Worm (Caenorhabditis elegans) whole organism, L1 larva: Measurements from ENCODE around the gene wdr-83.

Experiments
- C04F5.9 ChIP-seq: sonication (generic microtip); optimal IDR thresholded peaks from 2 replicates; lab custom pipeline; 2016; ENCODE audit warnings: missing genetic modification characterization, missing compliant biosample characterization
- F16B12.6 ChIP-seq: fragments of 150-350 bp; optimal IDR thresholded peaks from 2 replicates; lab custom pipeline; 2014; ENCODE audit warnings: missing biosample characterization, missing genetic modification characterization
- aha-1 ChIP-seq: fragments of 150-350 bp; optimal IDR thresholded peaks from 2 replicates; lab custom pipeline; 2014; ENCODE audit warnings: missing biosample characterization, missing genetic modification characterization
- alr-1 ChIP-seq: fragments of 200-800 bp; sonication (Bioruptor generic); optimal IDR thresholded peaks from 2 replicates; lab custom pipeline; 2018; ENCODE audit warnings: borderline replicate concordance, mild to moderate bottlenecking, missing genetic modification characterization, missing compliant biosample characterization
- aly-2 ChIP-seq: fragments of 150-350 bp; optimal IDR thresholded peaks from 2 replicates; lab custom pipeline; 2014; ENCODE audit warnings: missing biosample characterization, missing genetic modification characterization
- ceh-63 ChIP-seq: fragments of 200-800 bp; sonication (Bioruptor generic); optimal IDR thresholded peaks from 2 replicates; lab custom pipeline; 2018; ENCODE audit warnings: mild to moderate bottlenecking, missing genetic modification characterization, missing compliant biosample characterization
- ceh-8 ChIP-seq: fragments of 200-800 bp; sonication (Bioruptor generic); optimal IDR thresholded peaks from 2 replicates; lab custom pipeline; 2018; ENCODE audit warnings: mild to moderate bottlenecking, missing genetic modification characterization, moderate library complexity, missing compliant biosample characterization
- ceh-82 ChIP-seq, 3 experiments: fragments of 150-350 bp in 1 of 3; sonication (generic microtip) in 2 of 3; optimal IDR thresholded peaks; 2 replicates each; lab custom pipeline; 2014 to 2017; ENCODE audit warnings: missing biosample characterization in 3 of 3, missing genetic modification characterization in 3 of 3
- ceh-88 ChIP-seq: fragments of 200-800 bp; sonication (Bioruptor generic); IDR thresholded peaks from 2 replicates; pipeline ENCODE4 v1.3.6; 2022; ENCODE audit warnings: missing genetic modification characterization, missing compliant biosample characterization
- ceh-90 ChIP-seq: sonication (generic microtip); optimal IDR thresholded peaks from 2 replicates; lab custom pipeline; 2016; ENCODE audit warnings: missing genetic modification characterization, missing compliant biosample characterization
- ces-1 ChIP-seq: fragments of 150-350 bp; optimal IDR thresholded peaks from 2 replicates; lab custom pipeline; 2014; ENCODE audit warnings: missing biosample characterization, missing genetic modification reagents, missing genetic modification characterization
- dpl-1 ChIP-seq, 3 experiments: fragments of 150-350 bp in 2 of 3; sonication (generic microtip) in 1 of 3; optimal IDR thresholded peaks; 2 replicates each; lab custom pipeline; 2014 to 2017; ENCODE audit warnings: missing biosample characterization in 3 of 3, missing genetic modification characterization in 3 of 3, missing genetic modification reagents in 3 of 3
- efl-1 ChIP-seq, 4 experiments: fragments of 150-350 bp; optimal IDR thresholded peaks in 3 of 4; peaks in 1 of 4; 1 replicate in 1 of 4; 2 replicates in 3 of 4; lab custom pipeline; 2014; ENCODE audit warnings: missing biosample characterization in 2 of 4, missing genetic modification characterization in 2 of 4, missing genetic modification reagents in 2 of 4
- efl-3 ChIP-seq: fragments of 200-800 bp; sonication (Bioruptor generic); optimal IDR thresholded peaks from 2 replicates; lab custom pipeline; 2018; ENCODE audit warnings: mild to moderate bottlenecking, missing genetic modification characterization, missing compliant biosample characterization
- elt-3 ChIP-seq, 6 experiments: fragments of 150-350 bp in 1 of 6; sonication (generic microtip); optimal IDR thresholded peaks; 2 replicates each; lab custom pipeline; 2017 to 2018; ENCODE audit warnings: missing biosample characterization in 6 of 6, missing genetic modification characterization in 6 of 6, inconsistent platforms in 1 of 6
- ets-5 ChIP-seq: fragments of 200-800 bp; sonication (Bioruptor generic); IDR thresholded peaks from 2 replicates; pipeline ENCODE4 v1.3.6; 2022; ENCODE audit warnings: missing genetic modification characterization, missing compliant biosample characterization
- fkh-10 ChIP-seq: sonication (generic microtip); optimal IDR thresholded peaks from 2 replicates; lab custom pipeline; 2017; ENCODE audit warnings: missing biosample characterization, missing genetic modification reagents, missing genetic modification characterization
- fkh-4 ChIP-seq: sonication (generic microtip); optimal IDR thresholded peaks from 2 replicates; lab custom pipeline; 2016; ENCODE audit warnings: missing compliant biosample characterization, missing genetic modification characterization, borderline replicate concordance
- fkh-8 ChIP-seq: sonication (generic microtip); optimal IDR thresholded peaks from 2 replicates; lab custom pipeline; 2016; ENCODE audit warnings: mild to moderate bottlenecking, missing genetic modification characterization, missing compliant biosample characterization
- grh-1 ChIP-seq: fragments of 200-800 bp; sonication (Bioruptor generic); IDR thresholded peaks from 2 replicates; pipeline ENCODE4 v1.3.6; 2022; ENCODE audit warnings: missing genetic modification reagents, missing genetic modification characterization, missing compliant biosample characterization
- irx-1 ChIP-seq: sonication (generic microtip); optimal IDR thresholded peaks from 2 replicates; lab custom pipeline; 2016; ENCODE audit warnings: missing genetic modification characterization, missing compliant biosample characterization
- isw-1 ChIP-seq: fragments of 200-800 bp; sonication (Bioruptor generic); IDR thresholded peaks from 2 replicates; pipeline ENCODE4 v1.3.6; 2022; ENCODE audit warnings: missing genetic modification characterization, missing compliant biosample characterization
- lin-15B ChIP-seq: fragments of 150-350 bp; sonication (generic microtip); optimal IDR thresholded peaks from 3 replicates; lab custom pipeline; 2014; ENCODE audit warnings: missing biosample characterization, missing genetic modification characterization
- lsy-2 ChIP-seq, 2 experiments: fragments of 150-350 bp; optimal IDR thresholded peaks; 2 replicates each; lab custom pipeline; 2014; ENCODE audit warnings: missing biosample characterization in 2 of 2, missing genetic modification characterization in 2 of 2
- mab-9 ChIP-seq: fragments of 200-800 bp; sonication (Bioruptor generic); IDR thresholded peaks from 2 replicates; pipeline ENCODE4 v1.3.6; 2022; ENCODE audit warnings: missing genetic modification reagents, missing genetic modification characterization, missing compliant biosample characterization
- mep-1 ChIP-seq: fragments of 150-350 bp; optimal IDR thresholded peaks from 2 replicates; lab custom pipeline; 2014; ENCODE audit warnings: missing biosample characterization, missing genetic modification characterization
- nhr-11 ChIP-seq: fragments of 150-350 bp; optimal IDR thresholded peaks from 2 replicates; lab custom pipeline; 2014; ENCODE audit warnings: missing biosample characterization, missing genetic modification characterization
- nhr-12 ChIP-seq: sonication (generic microtip); optimal IDR thresholded peaks from 2 replicates; lab custom pipeline; 2017; ENCODE audit warnings: missing biosample characterization, missing genetic modification characterization
- nhr-19 ChIP-seq: fragments of 200-800 bp; sonication (Bioruptor generic); conservative IDR thresholded peaks from 2 replicates; pipeline ENCODE4 v1.3.6; 2022; ENCODE audit warnings: missing genetic modification characterization, missing compliant biosample characterization
- nhr-20 ChIP-seq: sonication (generic microtip); optimal IDR thresholded peaks from 2 replicates; lab custom pipeline; 2016; ENCODE audit warnings: mild to moderate bottlenecking, missing genetic modification characterization, missing compliant biosample characterization
- nhr-71 ChIP-seq: sonication (generic microtip); optimal IDR thresholded peaks from 2 replicates; lab custom pipeline; 2016; ENCODE audit warnings: mild to moderate bottlenecking, missing genetic modification characterization, moderate library complexity, missing compliant biosample characterization
- nhr-76 ChIP-seq: sonication (generic microtip); optimal IDR thresholded peaks from 2 replicates; lab custom pipeline; 2017; ENCODE audit warnings: missing biosample characterization, missing genetic modification characterization
- nhr-77 ChIP-seq: fragments of 150-350 bp; optimal IDR thresholded peaks from 2 replicates; lab custom pipeline; 2014; ENCODE audit warnings: missing biosample characterization, missing genetic modification characterization
- nhr-84 ChIP-seq: sonication (generic microtip); optimal IDR thresholded peaks from 2 replicates; lab custom pipeline; 2017; ENCODE audit warnings: missing biosample characterization, missing genetic modification characterization
- nhr-85 ChIP-seq: sonication (generic microtip); peaks from one replicate; lab custom pipeline; 2016; ENCODE audit warnings: missing genetic modification characterization, inconsistent platforms, missing compliant biosample characterization
- pax-3 ChIP-seq: fragments of 200-800 bp; sonication (Bioruptor generic); optimal IDR thresholded peaks from 2 replicates; lab custom pipeline; 2018; ENCODE audit warnings: mild to moderate bottlenecking, missing genetic modification characterization, moderate library complexity, missing compliant biosample characterization
- snu-23 ChIP-seq: sonication (generic microtip); optimal IDR thresholded peaks from 2 replicates; lab custom pipeline; 2016; ENCODE audit warnings: missing genetic modification characterization, missing compliant biosample characterization
- sptf-1 ChIP-seq: fragments of 150-350 bp; optimal IDR thresholded peaks from 2 replicates; lab custom pipeline; 2014; ENCODE audit warnings: missing biosample characterization, missing genetic modification characterization
- sup-37 ChIP-seq: fragments of 200-800 bp; sonication (Bioruptor generic); optimal IDR thresholded peaks from 2 replicates; lab custom pipeline; 2018; ENCODE audit warnings: mild to moderate bottlenecking, missing genetic modification characterization, missing compliant biosample characterization
- tbx-2 ChIP-seq: sonication (generic microtip); optimal IDR thresholded peaks from 2 replicates; lab custom pipeline; 2016; ENCODE audit warnings: missing genetic modification characterization, missing compliant biosample characterization
- unc-30 ChIP-seq: sonication (generic microtip); optimal IDR thresholded peaks from 2 replicates; lab custom pipeline; 2017; ENCODE audit warnings: missing biosample characterization, missing genetic modification characterization
- vab-15 ChIP-seq: sonication (generic microtip); optimal IDR thresholded peaks from 2 replicates; lab custom pipeline; 2017; ENCODE audit warnings: missing genotype, mild to moderate bottlenecking, missing genetic modification characterization, missing compliant biosample characterization
- xbp-1 ChIP-seq: sonication (generic microtip); optimal IDR thresholded peaks from 2 replicates; lab custom pipeline; 2016; ENCODE audit warnings: missing genetic modification characterization, missing compliant biosample characterization
- zag-1 ChIP-seq: fragments of 150-350 bp; optimal IDR thresholded peaks from 2 replicates; lab custom pipeline; 2014; ENCODE audit warnings: missing biosample characterization, missing genetic modification characterization
- ztf-4 ChIP-seq: fragments of 150-350 bp; optimal IDR thresholded peaks from 2 replicates; lab custom pipeline; 2014; ENCODE audit warnings: missing biosample characterization, missing genetic modification characterization

wdr-83 gene

DNA sequence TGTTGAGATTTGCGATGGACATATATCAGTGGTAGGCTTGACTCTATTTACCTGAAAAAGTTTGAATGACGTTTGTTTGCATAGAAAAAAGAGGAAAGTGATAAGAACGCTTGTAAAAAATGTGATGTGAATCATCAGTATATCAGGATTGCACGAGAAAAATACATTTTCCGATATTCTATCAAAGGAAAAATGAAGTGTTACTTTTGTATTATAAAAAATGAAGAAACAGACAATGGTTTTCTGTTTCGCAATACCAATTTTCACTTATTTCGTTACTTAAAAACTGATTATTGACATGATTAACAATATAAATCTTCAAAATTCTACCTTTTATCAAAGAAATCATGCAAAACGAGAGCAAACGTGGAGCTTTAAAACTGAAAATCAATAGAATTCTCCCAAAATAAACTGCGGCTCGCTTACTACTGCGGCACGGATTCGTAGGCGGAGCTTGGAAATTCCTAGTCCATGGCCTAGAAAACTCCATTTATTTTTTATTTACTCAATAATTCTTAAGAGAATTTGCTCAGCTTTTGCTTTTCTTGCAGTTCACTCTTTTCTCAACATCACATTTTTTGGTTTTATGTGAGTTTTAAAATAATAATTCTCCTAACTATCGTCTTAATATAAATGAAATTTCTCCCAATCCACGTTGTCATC lies 37.9 kb downstream of the wdr-83 start, which contains the start of the genes eif-1 and vps-24 (continued):
- TF ChIP-seq irx-1 (tag; lab: Kevin White, UChicago) = peak; percentile 30
- TF ChIP-seq snu-23 = peak; percentile 47
- TF ChIP-seq ceh-90 = peak; percentile 62
- peak; percentile 64 for TF ChIP-seq nhr-85 (tag; lab: Kevin White, UChicago)
- peak in 1 of 3 experiments; percentile 65 for TF ChIP-seq ceh-82 (tag; optimal IDR thresholded peaks at IDR 0.05; lab: Kevin White, UChicago)
- peak; percentile 56 for TF ChIP-seq lin-15B (tag; lab: Kevin White, UChicago)
- TF ChIP-seq efl-1 (optimal IDR thresholded peaks at IDR 0.05; lab: Kevin White, UChicago) = peak; percentile 57 to 64
- TF ChIP-seq efl-1 (GFP tag; optimal IDR thresholded peaks at IDR 0.05 in 1 of 2; lab: Kevin White, UChicago) = peak; percentile 72 to 95
- no peak for TF ChIP-seq aly-2 (tag; lab: Kevin White, UChicago)
- TF ChIP-seq ceh-88 (GFP tag; lab: Robert Waterston, UW) = no peak
- TF ChIP-seq nhr-20 (tag; lab: Kevin White, UChicago) = peak; percentile 27
- TF ChIP-seq efl-3 = no peak
- peak; percentile 29 for TF ChIP-seq xbp-1 (tag; lab: Kevin White, UChicago)
- TF ChIP-seq isw-1 = peak; percentile 39; the same call in 1 of the 2 replicates
- peak; percentile 53 to 74 for TF ChIP-seq lsy-2 (tag; optimal IDR thresholded peaks at IDR 0.05; lab: Kevin White, UChicago)
- peak; percentile 16 for TF ChIP-seq fkh-8 (tag; lab: Kevin White, UChicago)
- TF ChIP-seq dpl-1 (GFP tag; optimal IDR thresholded peaks at IDR 0.05; lab: Kevin White, UChicago) = peak; percentile 55 to 77 (median 59)
- TF ChIP-seq, all 84 proteins: peak for 29

DNA sequence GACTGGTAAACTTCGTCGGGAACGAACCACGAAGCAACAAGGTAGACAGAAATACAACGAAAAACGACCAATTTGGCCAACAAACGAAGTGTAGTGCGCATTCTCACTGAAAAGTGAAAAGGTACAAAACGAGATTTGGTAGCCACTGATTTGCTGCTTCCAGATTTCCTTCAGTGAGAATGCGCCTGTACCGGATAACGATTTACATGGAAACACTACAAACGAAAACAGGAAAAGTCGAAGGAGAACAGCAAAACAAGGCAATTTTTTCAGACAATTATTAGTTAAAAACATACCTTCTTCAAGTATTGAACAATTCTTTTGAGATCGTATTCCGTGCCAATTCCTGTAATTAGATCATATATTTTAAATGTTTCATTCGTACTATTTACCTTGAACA lies 38.5 kb downstream of the wdr-83 start, which contains the start of gene pigb-1:
Gene pigb-1 (minus strand): TSS at position 101 of the 400 bp plus-strand sequence.
- TF ChIP-seq unc-30 (tag; lab: Kevin White, UChicago) = no peak
- no peak for TF ChIP-seq ets-5 (GFP tag; lab: Robert Waterston, UW)
- no peak for TF ChIP-seq efl-1 (optimal IDR thresholded peaks at IDR 0.05; lab: Kevin White, UChicago)
- TF ChIP-seq efl-1 (GFP tag; optimal IDR thresholded peaks at IDR 0.05 in 1 of 2; lab: Kevin White, UChicago) = no peak
- TF ChIP-seq nhr-71 = no peak
- no peak for TF ChIP-seq efl-3
- TF ChIP-seq aha-1 (tag; lab: Kevin White, UChicago) = no peak
- no peak for TF ChIP-seq nhr-84 (tag; lab: Kevin White, UChicago)
- TF ChIP-seq ceh-63 (GFP tag; lab: Kevin White, UChicago) = no peak
- no peak for TF ChIP-seq F16B12.6
- no peak for TF ChIP-seq nhr-77 (tag; lab: Kevin White, UChicago)
- no peak for TF ChIP-seq mab-9 (GFP tag; lab: Robert Waterston, UW)
- no peak for TF ChIP-seq ces-1 (GFP tag; lab: Kevin White, UChicago)
- TF ChIP-seq nhr-12 = no peak
- no peak for TF ChIP-seq aly-2 (tag; lab: Kevin White, UChicago)
- no peak for TF ChIP-seq sptf-1
- no peak for TF ChIP-seq C04F5.9 (tag; lab: Kevin White, UChicago)
- TF ChIP-seq fkh-10 (GFP tag; lab: Kevin White, UChicago) = no peak
- no peak for TF ChIP-seq pax-3
- no peak for TF ChIP-seq nhr-19

DNA sequence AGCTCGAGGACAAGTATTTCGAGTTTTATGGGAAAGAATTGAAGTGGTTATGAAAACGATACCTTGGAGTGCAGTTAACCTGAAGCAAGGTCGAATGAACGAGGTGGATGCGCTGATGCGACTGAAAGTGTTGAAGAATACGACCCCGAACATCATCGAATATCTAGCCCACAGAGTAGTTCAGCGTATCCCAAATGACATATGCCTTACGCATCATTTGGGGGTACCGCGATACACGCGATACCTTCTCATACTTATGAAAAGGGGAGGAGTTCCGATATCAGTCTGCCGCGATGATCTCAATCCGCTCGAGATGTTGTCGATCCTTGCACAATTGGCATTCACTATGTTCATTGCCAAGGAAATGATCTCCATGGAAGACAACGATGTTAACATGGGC lies 41.7 kb downstream of the wdr-83 start, which contains the start of gene T27F7.12:
Gene T27F7.12 (plus strand): TSS at position 301 of the 400 bp plus-strand sequence.
- TF ChIP-seq mep-1 (no peak), pax-3 (no peak), ztf-4 (tag; lab: Kevin White, UChicago) (no peak), C04F5.9 (tag; lab: Kevin White, UChicago) (no peak), tbx-2 (no peak)
- TF ChIP-seq, all 84 proteins: peak for 0

DNA sequence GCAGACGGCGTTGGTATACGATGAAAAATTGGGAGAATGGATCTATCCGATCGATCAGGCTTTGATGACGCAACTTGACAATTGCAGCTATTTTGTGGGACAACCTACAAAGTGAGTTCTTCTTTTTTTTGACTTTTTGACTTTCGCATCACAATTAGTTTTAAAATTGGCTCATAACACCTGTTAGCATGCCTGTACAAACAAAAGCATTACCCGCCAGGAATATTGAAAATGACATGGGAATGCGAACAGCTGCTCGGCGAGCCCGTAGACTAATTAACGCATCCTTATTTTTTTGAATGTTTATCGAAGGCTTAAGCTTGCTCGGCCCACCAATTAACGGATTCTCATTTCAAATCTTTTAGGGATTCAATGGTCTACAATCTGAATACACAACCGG lies 44.3 kb downstream of the wdr-83 start:
- no peak for TF ChIP-seq nhr-76
- TF ChIP-seq fkh-4 = no peak
- TF ChIP-seq grh-1 (GFP tag; lab: Robert Waterston, UW) = no peak
- no peak for TF ChIP-seq nhr-11 (tag; lab: Kevin White, UChicago)
- TF ChIP-seq ceh-88 (GFP tag; lab: Robert Waterston, UW) = no peak
- no peak for TF ChIP-seq nhr-20 (tag; lab: Kevin White, UChicago)
- TF ChIP-seq ceh-63 (GFP tag; lab: Kevin White, UChicago) = no peak
- no peak for TF ChIP-seq nhr-19
- TF ChIP-seq mab-9 (GFP tag; lab: Robert Waterston, UW) = no peak
- no peak for TF ChIP-seq vab-15 (tag; lab: Kevin White, UChicago)
- TF ChIP-seq zag-1 (tag; lab: Kevin White, UChicago) = no peak
- no peak for TF ChIP-seq nhr-85 (tag; lab: Kevin White, UChicago)
- no peak for TF ChIP-seq ceh-8 (GFP tag; lab: Kevin White, UChicago)
- no peak for TF ChIP-seq alr-1 (tag; lab: Kevin White, UChicago)
- no peak for TF ChIP-seq elt-3 (tag; optimal IDR thresholded peaks at IDR 0.05; lab: Kevin White, UChicago)
- no peak for TF ChIP-seq sup-37 (GFP tag; lab: Kevin White, UChicago)
